Worm (Caenorhabditis elegans) whole organism, L4 larva: ENCODE data around the gene T04A6.3.

Experiments used
- D1046.2 ChIP-seq: fragments of 200-800 bp; sonication (Bioruptor generic); IDR thresholded peaks from 2 replicates; pipeline ENCODE4 v1.3.6; 2022; ENCODE audit warnings: missing genetic modification characterization, missing compliant biosample characterization
- F10B5.3 ChIP-seq: sonication (generic microtip); optimal IDR thresholded peaks from 2 replicates; lab custom pipeline; 2016; ENCODE audit warnings: mild to moderate bottlenecking, missing genetic modification characterization, missing compliant biosample characterization
- F49E8.2 ChIP-seq: sonication (generic microtip); optimal IDR thresholded peaks from 2 replicates; lab custom pipeline; 2016; ENCODE audit warnings: missing compliant biosample characterization, mild to moderate bottlenecking, missing genetic modification characterization, borderline replicate concordance
- T20F7.1 ChIP-seq: fragments of 200-800 bp; sonication (Bioruptor generic); optimal IDR thresholded peaks from 2 replicates; lab custom pipeline; 2018; ENCODE audit warnings: mild to moderate bottlenecking, missing genetic modification characterization, missing compliant biosample characterization
- T26A8.4 ChIP-seq: fragments of 200-800 bp; sonication (Bioruptor generic); IDR thresholded peaks from 2 replicates; pipeline ENCODE4 v1.3.6; 2022; ENCODE audit warnings: missing genetic modification characterization, missing compliant biosample characterization
- ZK337.2 ChIP-seq: fragments of 200-800 bp; sonication (Bioruptor generic); IDR thresholded peaks from 2 replicates; pipeline ENCODE4 v1.3.6; 2022; ENCODE audit warnings: missing genetic modification reagents, missing genetic modification characterization, missing compliant biosample characterization
- ZK546.5 ChIP-seq, 2 experiments: sonication (generic microtip); optimal IDR thresholded peaks; 2 replicates each; lab custom pipeline; 2017; ENCODE audit warnings: missing biosample characterization in 2 of 2, missing genetic modification characterization in 2 of 2
- aha-1 ChIP-seq: fragments of 150-350 bp; peaks from one replicate; lab custom pipeline; 2014; ENCODE audit warnings: missing biosample characterization, missing genetic modification characterization
- ama-1 ChIP-seq: fragments of 150-350 bp; optimal IDR thresholded peaks from 2 replicates; lab custom pipeline; 2014; ENCODE audit warnings: inconsistent platforms, mixed read lengths
- attf-4 ChIP-seq: sonication (generic microtip); optimal IDR thresholded peaks from 3 replicates; lab custom pipeline; 2017; ENCODE audit warnings: missing biosample characterization, missing genetic modification characterization
- ceh-20 ChIP-seq: fragments of 200-800 bp; sonication (Bioruptor generic); IDR thresholded peaks from 2 replicates; pipeline ENCODE4 v1.3.6; 2022; ENCODE audit warnings: missing genetic modification reagents, missing genetic modification characterization, missing compliant biosample characterization
- ceh-28 ChIP-seq: fragments of 150-350 bp; optimal IDR thresholded peaks from 2 replicates; lab custom pipeline; 2014; ENCODE audit warnings: missing biosample characterization, missing genetic modification reagents, missing genetic modification characterization
- ces-1 ChIP-seq: fragments of 150-350 bp; sonication (generic microtip); optimal IDR thresholded peaks from 4 replicates; lab custom pipeline; 2014; ENCODE audit warnings: missing biosample characterization, missing genetic modification reagents, missing genetic modification characterization
- cey-2 ChIP-seq: sonication (generic microtip); optimal IDR thresholded peaks from 3 replicates; lab custom pipeline; 2017; ENCODE audit warnings: missing genetic modification characterization, mild to moderate bottlenecking, missing compliant biosample characterization, antibody characterized with exemption, borderline replicate concordance; ENCODE audit not compliant: insufficient read depth
- dmd-8 ChIP-seq: fragments of 200-800 bp; sonication (Bioruptor generic); IDR thresholded peaks from 2 replicates; pipeline ENCODE4 v1.3.6; 2022; ENCODE audit warnings: missing genetic modification characterization, missing compliant biosample characterization
- egl-27 ChIP-seq: sonication (generic microtip); optimal IDR thresholded peaks from 3 replicates; lab custom pipeline; 2017; ENCODE audit warnings: missing biosample characterization, missing genetic modification reagents, missing genetic modification characterization
- egl-43 ChIP-seq: fragments of 200-800 bp; sonication (Bioruptor generic); IDR thresholded peaks from 2 replicates; pipeline ENCODE4 v1.3.6; 2022; ENCODE audit warnings: missing genetic modification reagents, missing genetic modification characterization, missing compliant biosample characterization
- fkh-10 ChIP-seq: fragments of 150-350 bp; optimal IDR thresholded peaks from 2 replicates; lab custom pipeline; 2014; ENCODE audit warnings: missing biosample characterization, missing genetic modification reagents, missing genetic modification characterization
- gei-8 ChIP-seq: fragments of 200-800 bp; sonication (Bioruptor generic); optimal IDR thresholded peaks from 2 replicates; lab custom pipeline; 2018; ENCODE audit warnings: mild to moderate bottlenecking, missing genetic modification characterization, missing compliant biosample characterization
- hlh-30 ChIP-seq: sonication (generic microtip); optimal IDR thresholded peaks from 2 replicates; lab custom pipeline; 2017; ENCODE audit warnings: antibody characterized with exemption, mild to moderate bottlenecking, missing genetic modification characterization, missing compliant biosample characterization; ENCODE audit not compliant: insufficient read depth
- hmg-1.1 ChIP-seq: fragments of 200-800 bp; sonication (Bioruptor generic); IDR thresholded peaks from 2 replicates; pipeline ENCODE4 v1.3.6; 2022; ENCODE audit warnings: missing genetic modification reagents, missing genetic modification characterization, missing compliant biosample characterization
- lim-7 ChIP-seq: fragments of 200-800 bp; sonication (Bioruptor generic); IDR thresholded peaks from 2 replicates; pipeline ENCODE4 v1.3.6; 2022; ENCODE audit warnings: missing genetic modification characterization, missing compliant biosample characterization
- lin-15B ChIP-seq: fragments of 150-350 bp; sonication (generic microtip); optimal IDR thresholded peaks from 3 replicates; lab custom pipeline; 2014; ENCODE audit warnings: missing biosample characterization, missing genetic modification characterization
- lin-39 ChIP-seq: fragments of 150-350 bp; optimal IDR thresholded peaks from 2 replicates; lab custom pipeline; 2014; ENCODE audit warnings: missing biosample characterization, missing genetic modification reagents, missing genetic modification characterization
- lsy-2 ChIP-seq, 2 experiments: fragments of 150-350 bp in 1 of 2; sonication (generic microtip) in 1 of 2; optimal IDR thresholded peaks; 2 replicates each; lab custom pipeline; 2014 to 2017; ENCODE audit warnings: missing biosample characterization in 2 of 2, missing genetic modification characterization in 2 of 2
- mdl-1 ChIP-seq, 2 experiments: fragments of 150-350 bp in 1 of 2; sonication (generic microtip) in 1 of 2; optimal IDR thresholded peaks; 2 replicates each; lab custom pipeline; 2014 to 2017; ENCODE audit warnings: missing biosample characterization in 2 of 2, missing genetic modification characterization in 2 of 2
- mdt-29 ChIP-seq: fragments of 200-800 bp; sonication (Bioruptor generic); IDR thresholded peaks from 2 replicates; pipeline ENCODE4 v1.3.6; 2022; ENCODE audit warnings: missing genetic modification reagents, missing genetic modification characterization, missing compliant biosample characterization
- mep-1 ChIP-seq: fragments of 150-350 bp; sonication (generic microtip); optimal IDR thresholded peaks from 3 replicates; lab custom pipeline; 2014; ENCODE audit warnings: missing biosample characterization, missing genetic modification characterization
- mes-2 ChIP-seq: sonication (generic microtip); optimal IDR thresholded peaks from 2 replicates; lab custom pipeline; 2016; ENCODE audit warnings: missing genotype, mild to moderate bottlenecking, missing genetic modification characterization, missing compliant biosample characterization; ENCODE audit not compliant: poor library complexity, severe bottlenecking
- mxl-2 ChIP-seq: fragments of 200-800 bp; sonication (Bioruptor generic); conservative IDR thresholded peaks from 2 replicates; pipeline ENCODE4 v1.3.6; 2022; ENCODE audit warnings: missing genetic modification reagents, missing genetic modification characterization, missing compliant biosample characterization
- mxl-3 ChIP-seq: fragments of 200-800 bp; sonication (Bioruptor generic); optimal IDR thresholded peaks from 2 replicates; lab custom pipeline; 2018; ENCODE audit warnings: mild to moderate bottlenecking, missing genetic modification characterization, missing compliant biosample characterization
- nhr-10 ChIP-seq: fragments of 150-350 bp; optimal IDR thresholded peaks from 2 replicates; lab custom pipeline; 2014; ENCODE audit warnings: missing biosample characterization, missing genetic modification characterization
- nhr-102 ChIP-seq: sonication (generic microtip); optimal IDR thresholded peaks from 2 replicates; lab custom pipeline; 2016; ENCODE audit warnings: mild to moderate bottlenecking, missing genetic modification characterization, moderate library complexity, missing compliant biosample characterization
- nhr-111 ChIP-seq: fragments of 200-800 bp; sonication (Bioruptor generic); optimal IDR thresholded peaks from 2 replicates; lab custom pipeline; 2018; ENCODE audit warnings: mild to moderate bottlenecking, missing genetic modification characterization, missing compliant biosample characterization
- nhr-48 ChIP-seq: sonication (generic microtip); optimal IDR thresholded peaks from 2 replicates; lab custom pipeline; 2016; ENCODE audit warnings: mild to moderate bottlenecking, missing genetic modification characterization, missing compliant biosample characterization
- nhr-6 ChIP-seq: fragments of 150-350 bp; optimal IDR thresholded peaks from 2 replicates; lab custom pipeline; 2014; ENCODE audit warnings: missing biosample characterization, missing genetic modification characterization
- nhr-76 ChIP-seq: fragments of 150-350 bp; optimal IDR thresholded peaks from 2 replicates; lab custom pipeline; 2014; ENCODE audit warnings: missing biosample characterization, missing genetic modification characterization
- rbr-2 ChIP-seq: sonication (generic microtip); optimal IDR thresholded peaks from 2 replicates; lab custom pipeline; 2016; ENCODE audit warnings: missing genotype, missing genetic modification characterization, missing compliant biosample characterization
- skn-1 ChIP-seq: fragments of 150-350 bp; optimal IDR thresholded peaks from 2 replicates; lab custom pipeline; 2014; ENCODE audit warnings: missing biosample characterization, missing genetic modification characterization
- snpc-1.2 ChIP-seq: fragments of 200-800 bp; sonication (Bioruptor generic); IDR thresholded peaks from 2 replicates; pipeline ENCODE4 v1.3.6; 2022; ENCODE audit warnings: missing genetic modification reagents, missing genetic modification characterization, missing compliant biosample characterization
- tra-1 ChIP-seq: fragments of 200-800 bp; sonication (Bioruptor generic); IDR thresholded peaks from 2 replicates; pipeline ENCODE4 v1.3.6; 2022; ENCODE audit warnings: missing genetic modification reagents, missing genetic modification characterization, missing compliant biosample characterization
- unc-62 ChIP-seq, 3 experiments: fragments of 150-350 bp in 1 of 3; sonication (generic microtip); optimal IDR thresholded peaks in 2 of 3; peaks in 1 of 3; 1 replicate in 1 of 3; 2 replicates in 2 of 3; lab custom pipeline; 2014 to 2017; ENCODE audit warnings: missing biosample characterization in 3 of 3, missing genetic modification characterization in 3 of 3, missing genetic modification reagents in 3 of 3, missing genotype in 1 of 3
- zfp-2 ChIP-seq: sonication (generic microtip); optimal IDR thresholded peaks from 2 replicates; lab custom pipeline; 2016; ENCODE audit warnings: mild to moderate bottlenecking, missing genetic modification characterization, missing compliant biosample characterization
- zip-2 ChIP-seq: fragments of 150-350 bp; optimal IDR thresholded peaks from 2 replicates; lab custom pipeline; 2014; ENCODE audit warnings: missing biosample characterization, missing genetic modification characterization

T04A6.3 gene

ce11 chrIII:7580586-7580985 lies 27.5 kb downstream of the T04A6.3 start:
- peak; percentile 60 for TF ChIP-seq hmg-1.1 (GFP tag; lab: Robert Waterston, UW)
- peak; percentile 18 for TF ChIP-seq fkh-10
- TF ChIP-seq mes-2 (tag; lab: Kevin White, UChicago), result peak; percentile 3
- peak; percentile 62 for TF ChIP-seq mep-1 (tag; lab: Kevin White, UChicago)
- peak in 1 of 2 experiments; percentile 3 for TF ChIP-seq mdl-1 (tag; optimal IDR thresholded peaks at IDR 0.05; lab: Kevin White, UChicago)
- peak in 1 of 2 experiments; percentile 91 for TF ChIP-seq unc-62 (GFP tag; optimal IDR thresholded peaks at IDR 0.05 in 1 of 2; lab: Kevin White, UChicago)
- TF ChIP-seq unc-62 (tag; optimal IDR thresholded peaks at IDR 0.05; lab: Kevin White, UChicago), result no peak
- no peak for TF ChIP-seq tra-1 (GFP tag; lab: Robert Waterston, UW)
- TF ChIP-seq lsy-2 (tag; optimal IDR thresholded peaks at IDR 0.05; lab: Kevin White, UChicago), result peak; percentile 26 to 66
- TF ChIP-seq nhr-76 (tag; lab: Kevin White, UChicago), result no peak
- peak; percentile 52 for TF ChIP-seq rbr-2 (tag; lab: Kevin White, UChicago)
- TF ChIP-seq attf-4 (tag; lab: Kevin White, UChicago), result no peak
- peak; percentile 97 for TF ChIP-seq aha-1 (tag; lab: Kevin White, UChicago)
- no peak for TF ChIP-seq lim-7 (GFP tag; lab: Robert Waterston, UW)
- peak; percentile 8 for TF ChIP-seq hlh-30 (tag; lab: Kevin White, UChicago)

ce11 chrIII:7579324-7579723 lies 28.8 kb downstream of the T04A6.3 start, which contains the start of gene mfsd-6:
TSS of gene mfsd-6 (minus strand) at chrIII:7579411.
- no peak for TF ChIP-seq cey-2 (tag; lab: Kevin White, UChicago)
- no peak for TF ChIP-seq F49E8.2 (tag; lab: Kevin White, UChicago)
- TF ChIP-seq mxl-2 (GFP tag; lab: Robert Waterston, UW), result no peak
- no peak for TF ChIP-seq zip-2 (tag; lab: Kevin White, UChicago)
- TF ChIP-seq ces-1 (GFP tag; lab: Kevin White, UChicago), result no peak
- no peak for TF ChIP-seq nhr-111 (GFP tag; lab: Kevin White, UChicago)
- no peak for TF ChIP-seq snpc-1.2 (GFP tag; lab: Robert Waterston, UW)
- peak in 1 of 2 experiments; percentile 23 for TF ChIP-seq lsy-2 (tag; optimal IDR thresholded peaks at IDR 0.05; lab: Kevin White, UChicago)
- no peak for TF ChIP-seq mxl-3 (GFP tag; lab: Kevin White, UChicago)
- TF ChIP-seq mdl-1 (tag; optimal IDR thresholded peaks at IDR 0.05; lab: Kevin White, UChicago), result peak in 1 of 2 experiments; percentile 3

- no peak for TF ChIP-seq ZK546.5 (tag; optimal IDR thresholded peaks at IDR 0.05; lab: Kevin White, UChicago)
- TF ChIP-seq tra-1 (GFP tag; lab: Robert Waterston, UW), result no peak
- TF ChIP-seq ceh-28, result no peak
- TF ChIP-seq lin-15B (tag; lab: Kevin White, UChicago), result no peak
- TF ChIP-seq nhr-6, result peak; percentile 95
- TF ChIP-seq nhr-102, result no peak
- no peak for TF ChIP-seq skn-1
- TF ChIP-seq egl-43 (GFP tag; lab: Robert Waterston, UW), result no peak
- peak in 1 of 2 experiments; percentile 83 for TF ChIP-seq mdl-1 (tag; optimal IDR thresholded peaks at IDR 0.05; lab: Kevin White, UChicago)
- peak; percentile 86 for TF ChIP-seq mes-2 (tag; lab: Kevin White, UChicago)
- peak; percentile 2 to 91 for TF ChIP-seq lsy-2 (tag; optimal IDR thresholded peaks at IDR 0.05; lab: Kevin White, UChicago)
- no peak for TF ChIP-seq T26A8.4 (GFP tag; lab: Robert Waterston, UW)
- TF ChIP-seq unc-62 (GFP tag; optimal IDR thresholded peaks at IDR 0.05 in 1 of 2; lab: Kevin White, UChicago), result peak in 1 of 2 experiments; percentile 38
- TF ChIP-seq unc-62 (tag; optimal IDR thresholded peaks at IDR 0.05; lab: Kevin White, UChicago), result no peak
- no peak for TF ChIP-seq ama-1 (lab: Kevin White, UChicago)
- TF ChIP-seq lin-39 (tag; lab: Kevin White, UChicago), result no peak
- TF ChIP-seq dmd-8 (GFP tag; lab: Robert Waterston, UW), result no peak
- no peak for TF ChIP-seq nhr-48 (tag; lab: Kevin White, UChicago)
- TF ChIP-seq nhr-10 (tag; lab: Kevin White, UChicago), result no peak
- peak; percentile 69 for TF ChIP-seq rbr-2 (tag; lab: Kevin White, UChicago)
- TF ChIP-seq ceh-20 (GFP tag; lab: Robert Waterston, UW), result no peak
- TF ChIP-seq D1046.2 (GFP tag; lab: Robert Waterston, UW), result no peak
- no peak for TF ChIP-seq mxl-2 (GFP tag; lab: Robert Waterston, UW)
- no peak for TF ChIP-seq snpc-1.2 (GFP tag; lab: Robert Waterston, UW)
- TF ChIP-seq aha-1 (tag; lab: Kevin White, UChicago), result peak; percentile 77
- TF ChIP-seq gei-8 (GFP tag; lab: Kevin White, UChicago), result no peak
- peak; percentile 89 for TF ChIP-seq zfp-2
- TF ChIP-seq mdt-29, result no peak
- no peak for TF ChIP-seq egl-27 (tag; lab: Kevin White, UChicago)
- TF ChIP-seq T20F7.1 (GFP tag; lab: Kevin White, UChicago), result peak; percentile 70
- TF ChIP-seq F10B5.3, result no peak
- no peak for TF ChIP-seq ZK337.2
Measured at ce11 chrIII:7572781-7573400, 35.2 kb downstream of the T04A6.3 start, which contains the start of the genes rpl-9 and lpd-7. TSS of gene rpl-9 (minus strand) at chrIII:7572831. TSS of gene lpd-7 (plus strand) at chrIII:7573350.
